Fruit fly (Drosophila melanogaster) whole organism, embryonic: ENCODE data around the gene alpha-Spec.

Experiments
- Abd-B ChIP-seq: fragments of 200-800 bp; sonication (Bioruptor generic); optimal IDR thresholded peaks from 2 replicates; lab custom pipeline; 2018; ENCODE audit warnings: missing biosample characterization, mild to moderate bottlenecking, missing genetic modification characterization, moderate library complexity
- B-H1 ChIP-seq: fragments of 200-800 bp; sonication (Bioruptor generic); IDR thresholded peaks from 3 replicates; pipeline ENCODE4 v1.3.6; 2022; ENCODE audit warnings: missing biosample characterization, missing genetic modification characterization
- Blimp-1 ChIP-seq: fragments of 200-800 bp; sonication (Bioruptor generic); optimal IDR thresholded peaks from 3 replicates; lab custom pipeline; 2018; ENCODE audit warnings: missing biosample characterization, missing genetic modification characterization, mild to moderate bottlenecking, moderate library complexity, missing genetic modification reagents
- CG13296 ChIP-seq: fragments of 200-800 bp; sonication (Bioruptor generic); optimal IDR thresholded peaks from 3 replicates; lab custom pipeline; 2018; ENCODE audit warnings: missing biosample characterization, mild to moderate bottlenecking, missing genetic modification characterization
- CG1529 ChIP-seq: fragments of 200-800 bp; sonication (Bioruptor generic); optimal IDR thresholded peaks from 3 replicates; lab custom pipeline; 2018; ENCODE audit warnings: missing biosample characterization, missing genetic modification characterization
- CG15514 ChIP-seq: fragments of 200-800 bp; sonication (Bioruptor generic); optimal IDR thresholded peaks from 3 replicates; lab custom pipeline; 2017; ENCODE audit warnings: missing biosample characterization, missing genetic modification characterization, mild to moderate bottlenecking, moderate library complexity, missing genetic modification reagents
- CG16863 ChIP-seq: fragments of 200-800 bp; sonication (Bioruptor generic); optimal IDR thresholded peaks from 3 replicates; lab custom pipeline; 2016; ENCODE audit warnings: missing biosample characterization, missing genetic modification characterization
- CG17912 ChIP-seq: fragments of 200-800 bp; sonication (Bioruptor generic); optimal IDR thresholded peaks from 2 replicates; lab custom pipeline; 2018; ENCODE audit warnings: missing biosample characterization, mild to moderate bottlenecking, missing genetic modification characterization
- CG18599 ChIP-seq: fragments of 200-800 bp; sonication (Bioruptor generic); optimal IDR thresholded peaks from 3 replicates; lab custom pipeline; 2017; ENCODE audit warnings: missing biosample characterization, missing genetic modification characterization, mild to moderate bottlenecking, moderate library complexity, missing genetic modification reagents
- CG30431 ChIP-seq: fragments of 200-800 bp; sonication (Bioruptor generic); optimal IDR thresholded peaks from 2 replicates; lab custom pipeline; 2017; ENCODE audit warnings: missing biosample characterization, missing genetic modification characterization
- CG32532 ChIP-seq: fragments of 200-800 bp; sonication (Bioruptor generic); IDR thresholded peaks from 2 replicates; pipeline ENCODE4 v1.3.6; 2022; ENCODE audit warnings: missing biosample characterization, missing genetic modification characterization
- CG3281 ChIP-seq: fragments of 200-800 bp; sonication (Bioruptor generic); optimal IDR thresholded peaks from 3 replicates; lab custom pipeline; 2017; ENCODE audit warnings: missing biosample characterization, mild to moderate bottlenecking, missing genetic modification characterization
- CG42726 ChIP-seq: fragments of 200-800 bp; sonication (Bioruptor generic); IDR thresholded peaks from 2 replicates; pipeline ENCODE4 v1.3.6; 2022; ENCODE audit warnings: missing biosample characterization, missing genetic modification characterization; ENCODE audit not compliant: partially characterized antibody
- CG7271 ChIP-seq: fragments of 200-800 bp; sonication (Bioruptor generic); optimal IDR thresholded peaks from 2 replicates; lab custom pipeline; 2018; ENCODE audit warnings: missing biosample characterization, mild to moderate bottlenecking, missing genetic modification characterization, moderate library complexity
- CG7372 ChIP-seq: fragments of 200-800 bp; sonication (Bioruptor generic); IDR thresholded peaks from 2 replicates; pipeline ENCODE4 v1.3.6; 2022; ENCODE audit warnings: missing biosample characterization, missing genetic modification characterization
- CG7963 ChIP-seq: fragments of 200-800 bp; sonication (Bioruptor generic); IDR thresholded peaks from 3 replicates; pipeline ENCODE4 v1.3.6; 2022; ENCODE audit warnings: missing biosample characterization, missing genetic modification characterization; ENCODE audit not compliant: partially characterized antibody
- CTCF ChIP-seq: fragments of 200-800 bp; sonication (Bioruptor generic); optimal IDR thresholded peaks from 2 replicates; lab custom pipeline; 2017; ENCODE audit warnings: missing biosample characterization, mild to moderate bottlenecking, missing genetic modification characterization, moderate library complexity
- Dp ChIP-seq: fragments of 200-800 bp; sonication (Bioruptor generic); optimal IDR thresholded peaks from 2 replicates; lab custom pipeline; 2018; ENCODE audit warnings: missing biosample characterization, mild to moderate bottlenecking, missing genetic modification characterization, moderate library complexity
- Fer3 ChIP-seq: fragments of 200-800 bp; sonication (Bioruptor generic); optimal IDR thresholded peaks from 2 replicates; lab custom pipeline; 2018; ENCODE audit warnings: missing biosample characterization, mild to moderate bottlenecking, missing genetic modification characterization, moderate library complexity
- Gsc ChIP-seq: fragments of 200-800 bp; sonication (Bioruptor generic); IDR thresholded peaks from 2 replicates; pipeline ENCODE4 v1.3.6; 2022; ENCODE audit warnings: missing biosample characterization, missing genetic modification characterization
- HLH54F ChIP-seq: fragments of 200-800 bp; sonication (Bioruptor generic); optimal IDR thresholded peaks from 3 replicates; lab custom pipeline; 2016; ENCODE audit warnings: missing biosample characterization, missing genetic modification characterization
- Hr78 ChIP-seq, 2 experiments: fragments of 200-800 bp in 1 of 2; fragments of >200 bp in 1 of 2; sonication (Bioruptor generic) in 1 of 2; optimal IDR thresholded peaks; 2 replicates each; lab custom pipeline; 2017 to 2019; ENCODE audit warnings: missing biosample characterization in 2 of 2, missing genetic modification characterization in 2 of 2, mild to moderate bottlenecking in 1 of 2, moderate library complexity in 1 of 2
- Hsf ChIP-seq: fragments of 200-800 bp; sonication (Bioruptor generic); optimal IDR thresholded peaks from 3 replicates; lab custom pipeline; 2016; ENCODE audit warnings: missing biosample characterization, missing genetic modification characterization
- Lhr ChIP-seq: fragments of 200-800 bp; sonication (Bioruptor generic); optimal IDR thresholded peaks from 3 replicates; lab custom pipeline; 2017; ENCODE audit warnings: mild to moderate bottlenecking, missing biosample characterization, missing genetic modification reagents, missing genetic modification characterization
- Meics ChIP-seq: fragments of 200-800 bp; sonication (Bioruptor generic); optimal IDR thresholded peaks from 2 replicates; lab custom pipeline; 2017; ENCODE audit warnings: missing biosample characterization, mild to moderate bottlenecking, missing genetic modification characterization
- Six4 ChIP-seq: fragments of 200-800 bp; sonication (Bioruptor generic); optimal IDR thresholded peaks from 2 replicates; lab custom pipeline; 2016; ENCODE audit warnings: missing biosample characterization, missing genetic modification characterization
- Sry-β ChIP-seq: fragments of 200-800 bp; sonication (Bioruptor generic); optimal IDR thresholded peaks from 2 replicates; lab custom pipeline; 2018; ENCODE audit warnings: missing biosample characterization, mild to moderate bottlenecking, missing genetic modification characterization, moderate library complexity
- ara ChIP-seq: fragments of 200-800 bp; sonication (Bioruptor generic); IDR thresholded peaks from 2 replicates; pipeline ENCODE4 v1.3.6; 2022; ENCODE audit warnings: missing biosample characterization, missing genetic modification characterization
- ash1 ChIP-seq: fragments of 200-800 bp; sonication (Bioruptor generic); optimal IDR thresholded peaks from 2 replicates; lab custom pipeline; 2018; ENCODE audit warnings: missing biosample characterization, mild to moderate bottlenecking, missing genetic modification characterization
- bigmax ChIP-seq: fragments of 200-800 bp; sonication (Bioruptor generic); optimal IDR thresholded peaks from 2 replicates; lab custom pipeline; 2018; ENCODE audit warnings: missing biosample characterization, mild to moderate bottlenecking, missing genetic modification characterization
- cad ChIP-seq: fragments of >200 bp; optimal IDR thresholded peaks from 2 replicates; lab custom pipeline; 2017; ENCODE audit warnings: missing biosample characterization, missing genetic modification characterization
- dan ChIP-seq: fragments of 200-800 bp; sonication (Bioruptor generic); IDR thresholded peaks from 2 replicates; pipeline ENCODE4 v1.3.6; 2022; ENCODE audit warnings: missing biosample characterization, missing genetic modification characterization
- fd96Cb ChIP-seq: fragments of 200-800 bp; sonication (Bioruptor generic); optimal IDR thresholded peaks from 2 replicates; lab custom pipeline; 2018; ENCODE audit warnings: missing biosample characterization, mild to moderate bottlenecking, missing genetic modification characterization, moderate library complexity
- gce ChIP-seq: fragments of 200-800 bp; sonication (Bioruptor generic); IDR thresholded peaks from 3 replicates; pipeline ENCODE4 v1.3.6; 2022; ENCODE audit warnings: missing biosample characterization, missing genetic modification characterization
- ham ChIP-seq: fragments of 200-800 bp; sonication (Bioruptor generic); IDR thresholded peaks from 2 replicates; pipeline ENCODE4 v1.3.6; 2022; ENCODE audit warnings: missing biosample characterization, missing genetic modification characterization
- lilli ChIP-seq: fragments of 200-800 bp; sonication (Bioruptor generic); optimal IDR thresholded peaks from 3 replicates; lab custom pipeline; 2016; ENCODE audit warnings: missing biosample characterization, missing genetic modification characterization
- lov ChIP-seq, 2 experiments: fragments of 200-800 bp in 1 of 2; fragments of >200 bp in 1 of 2; sonication (Bioruptor generic) in 1 of 2; IDR thresholded peaks in 1 of 2; optimal IDR thresholded peaks in 1 of 2; 2 replicates in 1 of 2; 3 replicates in 1 of 2; pipeline versions ENCODE4 v1.3.6 to Lab custom; 2017 to 2022; ENCODE audit warnings: missing biosample characterization in 1 of 2, missing genetic modification characterization in 1 of 2
- luna ChIP-seq: fragments of 200-800 bp; sonication (Bioruptor generic); optimal IDR thresholded peaks from 2 replicates; lab custom pipeline; 2016; ENCODE audit warnings: missing biosample characterization, missing genetic modification characterization
- psq ChIP-seq: fragments of 200-800 bp; sonication (Bioruptor generic); optimal IDR thresholded peaks from 2 replicates; lab custom pipeline; 2017; ENCODE audit warnings: missing biosample characterization, missing genetic modification characterization
- ranshi ChIP-seq: fragments of 200-800 bp; sonication (Bioruptor generic); IDR thresholded peaks from 2 replicates; pipeline ENCODE4 v1.3.6; 2022; ENCODE audit warnings: missing biosample characterization, missing genetic modification characterization
- rib ChIP-seq: fragments of 200-800 bp; sonication (Bioruptor generic); IDR thresholded peaks from 2 replicates; pipeline ENCODE4 v1.3.6; 2022; ENCODE audit warnings: missing biosample characterization, missing genetic modification characterization
- sc ChIP-seq, 3 experiments: fragments of >200 bp in 2 of 3; fragments of 200-800 bp in 1 of 3; sonication (Bioruptor generic) in 1 of 3; optimal IDR thresholded peaks; 2 replicates in 2 of 3; 3 replicates in 1 of 3; lab custom pipeline; 2017; ENCODE audit warnings: mild to moderate bottlenecking in 1 of 3, missing biosample characterization in 1 of 3, missing genetic modification characterization in 1 of 3, missing genetic modification reagents in 1 of 3
- schlank ChIP-seq: fragments of 200-800 bp; sonication (Bioruptor generic); optimal IDR thresholded peaks from 2 replicates; lab custom pipeline; 2018; ENCODE audit warnings: missing biosample characterization, mild to moderate bottlenecking, missing genetic modification characterization
- sima ChIP-seq: fragments of 200-800 bp; sonication (Bioruptor generic); optimal IDR thresholded peaks from 2 replicates; lab custom pipeline; 2016; ENCODE audit warnings: missing biosample characterization, missing genetic modification characterization
- so ChIP-seq: fragments of 200-800 bp; sonication (Bioruptor generic); IDR thresholded peaks from 3 replicates; pipeline ENCODE4 v1.3.6; 2022; ENCODE audit warnings: missing biosample characterization, missing genetic modification characterization
- sug ChIP-seq: fragments of 200-800 bp; optimal IDR thresholded peaks from 2 replicates; lab custom pipeline; 2019; ENCODE audit warnings: missing biosample characterization, mild to moderate bottlenecking, missing genetic modification characterization, moderate library complexity
- tio ChIP-seq: fragments of 200-800 bp; sonication (Bioruptor generic); optimal IDR thresholded peaks from 2 replicates; lab custom pipeline; 2017; ENCODE audit warnings: missing biosample characterization, missing genetic modification characterization, inconsistent platforms
- zfh1 ChIP-seq: fragments of 200-800 bp; sonication (Bioruptor generic); IDR thresholded peaks from 3 replicates; pipeline ENCODE4 v1.3.6; 2022; ENCODE audit warnings: missing biosample characterization, missing genetic modification characterization

alpha-Spec gene

DNA sequence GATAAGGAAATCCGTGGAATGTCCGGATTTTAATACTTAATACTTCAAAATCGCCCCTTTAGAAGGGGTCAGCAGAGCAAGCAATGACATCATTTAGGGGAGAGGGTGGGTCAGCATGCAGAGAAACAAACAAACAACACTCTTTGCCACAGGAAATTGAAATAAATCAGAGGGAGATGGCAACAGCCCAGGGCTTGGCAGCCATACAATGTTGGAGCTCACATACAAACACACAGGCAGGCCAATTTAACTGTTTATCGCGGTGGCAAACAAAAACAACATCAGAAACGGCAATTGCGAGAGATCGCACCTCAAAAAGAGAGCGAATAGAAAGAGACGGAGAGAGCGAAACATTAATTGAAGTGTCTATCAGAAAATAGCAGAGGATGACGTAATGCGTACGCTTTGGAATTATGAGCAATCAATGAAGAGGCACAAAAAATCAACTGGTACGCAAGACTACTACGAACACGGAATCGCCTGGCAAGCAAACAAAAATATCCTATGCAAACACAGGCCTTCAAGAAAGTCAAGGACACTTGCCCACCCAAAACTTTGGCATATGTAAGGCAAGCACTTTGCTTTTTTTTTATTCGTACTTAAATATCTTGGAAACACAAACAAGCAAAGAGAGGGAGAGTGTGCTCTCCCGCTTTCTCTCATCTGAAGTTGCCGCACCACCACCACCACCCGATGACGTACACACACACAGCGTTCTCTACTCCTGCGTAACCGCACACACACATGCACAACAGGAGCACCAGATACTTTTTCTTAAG is 775 bp downstream of the alpha-Spec start (continued):
- TF ChIP-seq CG30431 (GFP tag; lab: Kevin White, UChicago) (no peak), Blimp-1 (no peak), ham (GFP tag; lab: Robert Waterston, UW) (no peak), ara (no peak), CTCF (no peak), Sry-β (no peak), ranshi (GFP tag; lab: Robert Waterston, UW) (peak; percentile 11; the same call in 1 of the 2 replicates), Abd-B (GFP tag; lab: Kevin White, UChicago) (peak; percentile 21), CG13296 (GFP tag; lab: Kevin White, UChicago) (peak; percentile 63), sima (GFP tag; lab: Kevin White, UChicago) (no peak), Hr78 (GFP tag; optimal IDR thresholded peaks at IDR 0.05; lab: Kevin White, UChicago) (peak in 1 of 2 experiments; percentile 71), CG7271 (no peak), so (peak; percentile 59; the same call in 1 of the 3 replicates), Hsf (GFP tag; lab: Kevin White, UChicago) (no peak), gce (GFP tag; lab: Robert Waterston, UW) (no peak), CG1529 (no peak), CG15514 (GFP tag; lab: Kevin White, UChicago) (peak; percentile 49), lilli (GFP tag; lab: Kevin White, UChicago) (peak; percentile 13), ash1 (GFP tag; lab: Kevin White, UChicago) (peak; percentile 73), fd96Cb (tag; lab: Kevin White, UChicago) (no peak), bigmax (GFP tag; lab: Kevin White, UChicago) (no peak), schlank (peak; percentile 32), Meics (GFP tag; lab: Kevin White, UChicago) (peak; percentile 45), CG32532 (GFP tag; lab: Robert Waterston, UW) (peak; percentile 50; the same call in 1 of the 2 replicates), CG18599 (GFP tag; lab: Kevin White, UChicago) (peak; percentile 50), CG7372 (GFP tag; lab: Robert Waterston, UW) (0 out of 2 replicates have a peak, but pooled peaks have one; percentile 13), dan (no peak), CG17912 (GFP tag; lab: Kevin White, UChicago) (peak; percentile 82), Fer3 (peak; percentile 7), lov (optimal IDR thresholded peaks at IDR 0.05; lab: Kevin White, UChicago) (peak; percentile 71), lov (GFP tag; IDR thresholded peaks at IDR 0.05; lab: Robert Waterston, UW) (peak; percentile 54; the same call in 1 of the 3 replicates), CG3281 (GFP tag; lab: Kevin White, UChicago) (peak; percentile 57), tio (GFP tag; lab: Kevin White, UChicago) (no peak), psq (GFP tag; lab: Kevin White, UChicago) (no peak), Dp (GFP tag; lab: Kevin White, UChicago) (no peak), cad (no peak), sc (optimal IDR thresholded peaks at IDR 0.05; lab: Kevin White, UChicago) (no peak), sc (GFP tag; optimal IDR thresholded peaks at IDR 0.05; lab: Kevin White, UChicago) (no peak), HLH54F (GFP tag; lab: Kevin White, UChicago) (no peak), Gsc (GFP tag; lab: Robert Waterston, UW) (no peak), sug (tag; lab: Kevin White, UChicago) (peak; percentile 86), rib (peak; percentile 73; the same call in 1 of the 2 replicates), Six4 (GFP tag; lab: Kevin White, UChicago) (no peak), CG7963 (GFP tag; lab: Robert Waterston, UW) (no peak), Lhr (GFP tag; lab: Kevin White, UChicago) (no peak), CG42726 (GFP tag; lab: Robert Waterston, UW) (no peak), B-H1 (no peak; the same call in 2 of the 3 replicates), zfh1 (GFP tag; lab: Robert Waterston, UW) (0 out of 3 replicates have a peak, but pooled peaks have one; percentile 32), CG16863 (GFP tag; lab: Kevin White, UChicago) (no peak), luna (no peak)
